Fruit fly (Drosophila melanogaster) whole organism, embryonic: ENCODE measurements around the gene SsRbeta.

Source experiments
- Abd-B ChIP-seq: fragments of 200-800 bp; sonication (Bioruptor generic); optimal IDR thresholded peaks from 2 replicates; lab custom pipeline; 2018; ENCODE audit warnings: missing biosample characterization, mild to moderate bottlenecking, missing genetic modification characterization, moderate library complexity
- B-H2 ChIP-seq: fragments of 200-800 bp; sonication (Bioruptor generic); optimal IDR thresholded peaks from 2 replicates; lab custom pipeline; 2018; ENCODE audit warnings: missing biosample characterization, mild to moderate bottlenecking, missing genetic modification characterization
- Blimp-1 ChIP-seq: fragments of 200-800 bp; sonication (Bioruptor generic); optimal IDR thresholded peaks from 3 replicates; lab custom pipeline; 2018; ENCODE audit warnings: missing biosample characterization, missing genetic modification characterization, mild to moderate bottlenecking, moderate library complexity, missing genetic modification reagents
- BtbVII ChIP-seq: fragments of 200-800 bp; sonication (Bioruptor generic); optimal IDR thresholded peaks from 3 replicates; lab custom pipeline; 2017; ENCODE audit warnings: missing biosample characterization, mild to moderate bottlenecking, missing genetic modification characterization
- C15 ChIP-seq: fragments of 200-800 bp; sonication (Bioruptor generic); IDR thresholded peaks from 3 replicates; pipeline ENCODE4 v1.3.6; 2022; ENCODE audit warnings: missing biosample characterization, missing genetic modification characterization
- CG10321 ChIP-seq: fragments of 200-800 bp; sonication (Bioruptor generic); IDR thresholded peaks from 2 replicates; pipeline ENCODE4 v1.3.6; 2022; ENCODE audit warnings: missing biosample characterization, missing genetic modification characterization
- CG11560 ChIP-seq: fragments of 200-800 bp; sonication (Bioruptor generic); IDR thresholded peaks from 3 replicates; pipeline ENCODE4 v1.3.6; 2022; ENCODE audit warnings: missing biosample characterization, missing genetic modification characterization
- CG11695 ChIP-seq: fragments of 200-800 bp; sonication (Bioruptor generic); IDR thresholded peaks from 3 replicates; pipeline ENCODE4 v1.3.6; 2022; ENCODE audit warnings: missing biosample characterization, missing genetic modification characterization
- CG12659 ChIP-seq: fragments of 200-800 bp; sonication (Bioruptor generic); optimal IDR thresholded peaks from 3 replicates; lab custom pipeline; 2017; ENCODE audit warnings: mild to moderate bottlenecking, missing biosample characterization, missing genetic modification reagents, missing genetic modification characterization
- CG13775 ChIP-seq: fragments of 200-800 bp; sonication (Bioruptor generic); optimal IDR thresholded peaks from 3 replicates; lab custom pipeline; 2017; ENCODE audit warnings: missing biosample characterization, mild to moderate bottlenecking, missing genetic modification characterization
- CG17361 ChIP-seq: fragments of 200-800 bp; sonication (Bioruptor generic); IDR thresholded peaks from 3 replicates; pipeline ENCODE4 v1.3.6; 2022; ENCODE audit warnings: missing biosample characterization, missing genetic modification characterization
- CG17612 ChIP-seq: fragments of 200-800 bp; sonication (Bioruptor generic); IDR thresholded peaks from 2 replicates; pipeline ENCODE4 v1.3.6; 2022; ENCODE audit warnings: missing biosample characterization, missing genetic modification characterization
- CG18011 ChIP-seq: fragments of 200-800 bp; sonication (Bioruptor generic); optimal IDR thresholded peaks from 2 replicates; lab custom pipeline; 2017; ENCODE audit warnings: missing biosample characterization, missing genetic modification characterization, mild to moderate bottlenecking, moderate library complexity, missing genotype
- CG3163 ChIP-seq: fragments of 200-800 bp; sonication (Bioruptor generic); optimal IDR thresholded peaks from 3 replicates; lab custom pipeline; 2016; ENCODE audit warnings: missing biosample characterization, missing genetic modification characterization
- CG5180 ChIP-seq: fragments of 200-800 bp; sonication (Bioruptor generic); optimal IDR thresholded peaks from 3 replicates; lab custom pipeline; 2017; ENCODE audit warnings: missing biosample characterization, missing genetic modification characterization, mild to moderate bottlenecking, moderate library complexity, missing genetic modification reagents
- CG6765 ChIP-seq: fragments of 200-800 bp; sonication (Bioruptor generic); optimal IDR thresholded peaks from 3 replicates; lab custom pipeline; 2017; ENCODE audit warnings: missing biosample characterization, mild to moderate bottlenecking, missing genetic modification characterization
- CG7987 ChIP-seq: fragments of 200-800 bp; sonication (Bioruptor generic); optimal IDR thresholded peaks from 2 replicates; lab custom pipeline; 2018; ENCODE audit warnings: missing biosample characterization, mild to moderate bottlenecking, missing genetic modification characterization, moderate library complexity
- CG8765 ChIP-seq: fragments of 200-800 bp; sonication (Bioruptor generic); IDR thresholded peaks from 2 replicates; pipeline ENCODE4 v1.3.6; 2022; ENCODE audit warnings: missing biosample characterization, missing genetic modification characterization
- CHES-1-like ChIP-seq: fragments of 200-800 bp; sonication (Bioruptor generic); optimal IDR thresholded peaks from 2 replicates; lab custom pipeline; 2016; ENCODE audit warnings: missing biosample characterization, missing genetic modification characterization
- Dad ChIP-seq: fragments of 200-800 bp; sonication (Bioruptor generic); optimal IDR thresholded peaks from 3 replicates; lab custom pipeline; 2016; ENCODE audit warnings: missing biosample characterization, missing genetic modification characterization
- Dp ChIP-seq: fragments of 200-800 bp; sonication (Bioruptor generic); optimal IDR thresholded peaks from 2 replicates; lab custom pipeline; 2018; ENCODE audit warnings: missing biosample characterization, mild to moderate bottlenecking, missing genetic modification characterization, moderate library complexity
- Drgx ChIP-seq: fragments of 200-800 bp; sonication (Bioruptor generic); IDR thresholded peaks from 2 replicates; pipeline ENCODE4 v1.3.6; 2022; ENCODE audit warnings: missing biosample characterization, missing genetic modification characterization
- Hey ChIP-seq: fragments of 200-800 bp; sonication (Bioruptor generic); optimal IDR thresholded peaks from 3 replicates; lab custom pipeline; 2018; ENCODE audit warnings: missing biosample characterization, mild to moderate bottlenecking, missing genetic modification characterization
- Max ChIP-seq: fragments of 200-800 bp; sonication (Bioruptor generic); optimal IDR thresholded peaks from 2 replicates; lab custom pipeline; 2016; ENCODE audit warnings: missing biosample characterization, mild to moderate bottlenecking, missing genetic modification characterization
- NC2α ChIP-seq: fragments of 200-800 bp; sonication (Bioruptor generic); optimal IDR thresholded peaks from 2 replicates; lab custom pipeline; 2016; ENCODE audit warnings: missing biosample characterization, missing genetic modification characterization
- NFAT ChIP-seq: fragments of 200-800 bp; sonication (Bioruptor generic); IDR thresholded peaks from 2 replicates; pipeline ENCODE4 v1.3.6; 2022; ENCODE audit warnings: missing biosample characterization, missing genetic modification characterization
- NK7.1 ChIP-seq: fragments of 200-800 bp; sonication (Bioruptor generic); optimal IDR thresholded peaks from 3 replicates; lab custom pipeline; 2016; ENCODE audit warnings: missing biosample characterization, missing genetic modification characterization
- NfI ChIP-seq: fragments of 200-800 bp; sonication (Bioruptor generic); optimal IDR thresholded peaks from 3 replicates; lab custom pipeline; 2018; ENCODE audit warnings: missing biosample characterization, mild to moderate bottlenecking, missing genetic modification characterization, moderate library complexity
- Usf ChIP-seq: fragments of 200-800 bp; sonication (Bioruptor generic); optimal IDR thresholded peaks from 2 replicates; lab custom pipeline; 2017; ENCODE audit warnings: missing genotype, missing biosample characterization, missing genetic modification characterization
- aop ChIP-seq: fragments of 200-800 bp; sonication (Bioruptor generic); IDR thresholded peaks from 2 replicates; pipeline ENCODE4 v1.3.6; 2022; ENCODE audit warnings: missing biosample characterization, missing genetic modification characterization
- caup ChIP-seq: fragments of 200-800 bp; sonication (Bioruptor generic); optimal IDR thresholded peaks from 3 replicates; lab custom pipeline; 2017; ENCODE audit warnings: missing biosample characterization, mild to moderate bottlenecking, missing genetic modification characterization, moderate library complexity; ENCODE audit not compliant: severe bottlenecking
- crp ChIP-seq, 2 experiments: fragments of 200-800 bp; sonication (Bioruptor generic); optimal IDR thresholded peaks; 2 replicates in 1 of 2; 3 replicates in 1 of 2; lab custom pipeline; 2017; ENCODE audit warnings: missing biosample characterization in 2 of 2, missing genetic modification characterization in 2 of 2, mild to moderate bottlenecking in 1 of 2, moderate library complexity in 1 of 2
- eve ChIP-seq, 2 experiments: fragments of >200 bp; optimal IDR thresholded peaks; 2 replicates each; lab custom pipeline; 2017; ENCODE audit warnings: missing biosample characterization in 2 of 2, missing genetic modification characterization in 2 of 2
- fd96Cb ChIP-seq: fragments of 200-800 bp; sonication (Bioruptor generic); optimal IDR thresholded peaks from 2 replicates; lab custom pipeline; 2018; ENCODE audit warnings: missing biosample characterization, mild to moderate bottlenecking, missing genetic modification characterization, moderate library complexity
- gsb-n ChIP-seq: fragments of 200-800 bp; sonication (Bioruptor generic); optimal IDR thresholded peaks from 3 replicates; lab custom pipeline; 2018; ENCODE audit warnings: missing biosample characterization, mild to moderate bottlenecking, missing genetic modification characterization
- lab ChIP-seq: fragments of 200-800 bp; sonication (Bioruptor generic); optimal IDR thresholded peaks from 3 replicates; lab custom pipeline; 2017; ENCODE audit warnings: missing biosample characterization, missing genetic modification characterization, mild to moderate bottlenecking, moderate library complexity, missing genetic modification reagents
- lola ChIP-seq, 3 experiments: fragments of >200 bp in 2 of 3; fragments of 200-800 bp in 1 of 3; sonication (Bioruptor generic) in 1 of 3; optimal IDR thresholded peaks; 2 replicates each; lab custom pipeline; 2017 to 2019; ENCODE audit warnings: missing biosample characterization in 3 of 3, missing genetic modification characterization in 3 of 3, mild to moderate bottlenecking in 1 of 3, moderate library complexity in 1 of 3
- oc ChIP-seq: fragments of 200-800 bp; sonication (Bioruptor generic); optimal IDR thresholded peaks from 2 replicates; lab custom pipeline; 2018; ENCODE audit warnings: missing biosample characterization, mild to moderate bottlenecking, missing genetic modification characterization, moderate library complexity
- pfk ChIP-seq: fragments of 200-800 bp; sonication (Bioruptor generic); optimal IDR thresholded peaks from 2 replicates; lab custom pipeline; 2018; ENCODE audit warnings: missing biosample characterization, mild to moderate bottlenecking, missing genetic modification characterization, moderate library complexity
- pzg ChIP-seq: fragments of 200-800 bp; sonication (Bioruptor generic); optimal IDR thresholded peaks from 3 replicates; lab custom pipeline; 2018; ENCODE audit warnings: missing biosample characterization, mild to moderate bottlenecking, missing genetic modification characterization, moderate library complexity
- rib ChIP-seq: fragments of 200-800 bp; sonication (Bioruptor generic); IDR thresholded peaks from 2 replicates; pipeline ENCODE4 v1.3.6; 2022; ENCODE audit warnings: missing biosample characterization, missing genetic modification characterization
- ro ChIP-seq: fragments of 200-800 bp; sonication (Bioruptor generic); IDR thresholded peaks from 2 replicates; pipeline ENCODE4 v1.3.6; 2022; ENCODE audit warnings: missing biosample characterization, missing genetic modification characterization
- schlank ChIP-seq: fragments of 200-800 bp; sonication (Bioruptor generic); optimal IDR thresholded peaks from 2 replicates; lab custom pipeline; 2018; ENCODE audit warnings: missing biosample characterization, mild to moderate bottlenecking, missing genetic modification characterization
- shn ChIP-seq: fragments of 200-800 bp; sonication (Bioruptor generic); optimal IDR thresholded peaks from 3 replicates; lab custom pipeline; 2016; ENCODE audit warnings: missing biosample characterization, missing genetic modification characterization
- slbo ChIP-seq: fragments of 200-800 bp; sonication (Bioruptor generic); IDR thresholded peaks from 2 replicates; pipeline ENCODE4 v1.3.6; 2022; ENCODE audit warnings: missing biosample characterization, missing genetic modification characterization
- tgo ChIP-seq: fragments of 200-800 bp; sonication (Bioruptor generic); IDR thresholded peaks from 3 replicates; pipeline ENCODE4 v1.3.6; 2022; ENCODE audit warnings: missing biosample characterization, missing genetic modification characterization
- ttk ChIP-seq: fragments of 200-800 bp; sonication (Bioruptor generic); IDR thresholded peaks from 2 replicates; pipeline ENCODE4 v2.1.2; 2022; ENCODE audit warnings: missing biosample characterization, missing genetic modification characterization
- z ChIP-seq: fragments of 200-800 bp; sonication (Bioruptor generic); IDR thresholded peaks from 3 replicates; pipeline ENCODE4 v1.3.6; 2022; ENCODE audit warnings: missing biosample characterization, missing genetic modification characterization
- zen ChIP-seq: fragments of 200-800 bp; sonication (Bioruptor generic); optimal IDR thresholded peaks from 3 replicates; lab custom pipeline; 2018; ENCODE audit warnings: missing biosample characterization, mild to moderate bottlenecking, missing genetic modification characterization, moderate library complexity
- zf30C ChIP-seq: fragments of 200-800 bp; sonication (Bioruptor generic); optimal IDR thresholded peaks from 3 replicates; lab custom pipeline; 2018; ENCODE audit warnings: missing biosample characterization, mild to moderate bottlenecking, missing genetic modification characterization

SsRbeta gene

DNA sequence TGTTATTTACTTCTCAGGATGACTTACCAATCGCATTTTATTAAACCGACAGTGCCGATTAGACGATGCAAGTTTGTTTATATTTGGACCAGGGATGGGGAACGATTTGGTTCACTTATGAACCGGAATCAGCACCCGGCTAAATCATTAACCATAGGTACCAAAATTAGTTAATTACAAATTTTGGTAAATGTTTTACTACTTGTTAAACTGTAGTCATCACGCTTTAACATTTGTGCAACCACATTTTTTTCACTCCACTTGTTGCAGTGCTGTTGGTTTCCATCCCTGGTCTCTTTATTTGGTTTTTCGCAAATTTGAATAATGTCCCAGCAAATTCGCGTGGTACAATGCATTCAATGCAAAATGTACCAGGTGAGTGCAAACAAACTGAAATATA is 23.9 kb upstream of the SsRbeta start, which contains the start of the genes IntS9 and CG43295 (continued):
- TF ChIP-seq CG18011 (GFP tag; lab: Kevin White, UChicago) (peak; percentile 70), shn (peak; percentile 88), lola (GFP tag; optimal IDR thresholded peaks at IDR 0.05; lab: Kevin White, UChicago) (peak in 1 of 3 experiments; percentile 76), Hey (tag; lab: Kevin White, UChicago) (no peak), eve (GFP tag; optimal IDR thresholded peaks at IDR 0.05; lab: Kevin White, UChicago) (no peak), slbo (GFP tag; lab: Robert Waterston, UW) (peak; percentile 87), pfk (GFP tag; lab: Kevin White, UChicago) (no peak), ttk (GFP tag; lab: Robert Waterston, UW) (peak; percentile 77), gsb-n (no peak), CG6765 (no peak), C15 (GFP tag; lab: Robert Waterston, UW) (peak; percentile 38; the same call in 1 of the 3 replicates), lab (GFP tag; lab: Kevin White, UChicago) (no peak), CG11695 (GFP tag; lab: Robert Waterston, UW) (peak; percentile 77), CG11560 (peak; percentile 56; the same call in 1 of the 3 replicates), CG10321 (peak; percentile 64), CG7987 (GFP tag; lab: Kevin White, UChicago) (peak; percentile 56), ro (GFP tag; lab: Robert Waterston, UW) (no peak), tgo (GFP tag; lab: Robert Waterston, UW) (peak; percentile 80), fd96Cb (tag; lab: Kevin White, UChicago) (peak; percentile 75), Blimp-1 (GFP tag; lab: Kevin White, UChicago) (no peak), CG17612 (peak; percentile 47; the same call in 1 of the 2 replicates), zen (tag; lab: Kevin White, UChicago) (peak; percentile 86), Abd-B (GFP tag; lab: Kevin White, UChicago) (peak; percentile 74), NFAT (GFP tag; lab: Robert Waterston, UW) (peak; percentile 77), aop (GFP tag; lab: Robert Waterston, UW) (no peak), CG5180 (no peak), oc (tag; lab: Kevin White, UChicago) (no peak), CG8765 (peak; percentile 75), Drgx (GFP tag; lab: Robert Waterston, UW) (peak; percentile 84), rib (GFP tag; lab: Robert Waterston, UW) (peak; percentile 40; the same call in 1 of the 2 replicates), NK7.1 (GFP tag; lab: Kevin White, UChicago) (peak; percentile 62), pzg (GFP tag; lab: Kevin White, UChicago) (peak; percentile 49), NfI (GFP tag; lab: Kevin White, UChicago) (peak; percentile 77), Usf (GFP tag; lab: Kevin White, UChicago) (peak; percentile 64), CG3163 (GFP tag; lab: Kevin White, UChicago) (peak; percentile 73), crp (GFP tag; optimal IDR thresholded peaks at IDR 0.05; lab: Kevin White, UChicago) (peak in 1 of 2 experiments; percentile 34), zf30C (GFP tag; lab: Kevin White, UChicago) (no peak), CHES-1-like (GFP tag; lab: Kevin White, UChicago) (peak; percentile 88), caup (GFP tag; lab: Kevin White, UChicago) (peak; percentile 74), CG12659 (GFP tag; lab: Kevin White, UChicago) (peak; percentile 71), Max (GFP tag; lab: Kevin White, UChicago) (peak; percentile 78), CG17361 (GFP tag; lab: Robert Waterston, UW) (no peak; the same call in 2 of the 3 replicates), schlank (tag; lab: Kevin White, UChicago) (peak; percentile 56), NC2α (GFP tag; lab: Kevin White, UChicago) (peak; percentile 79), Dad (GFP tag; lab: Kevin White, UChicago) (peak; percentile 76), CG13775 (GFP tag; lab: Kevin White, UChicago) (peak; percentile 84), Dp (GFP tag; lab: Kevin White, UChicago) (peak; percentile 44), z (GFP tag; lab: Robert Waterston, UW) (no peak), BtbVII (GFP tag; lab: Kevin White, UChicago) (no peak), B-H2 (GFP tag; lab: Kevin White, UChicago) (no peak)
